Worm (Caenorhabditis elegans) whole organism, L4/young adult: ENCODE measurements around the gene C15F1.5.

Experiments used
- W03F9.2 ChIP-seq: fragments of 150-350 bp; optimal IDR thresholded peaks from 2 replicates; lab custom pipeline; 2014; ENCODE audit warnings: missing biosample characterization, missing genetic modification characterization
- dao-5 ChIP-seq: sonication (generic microtip); optimal IDR thresholded peaks from 2 replicates; lab custom pipeline; 2016; ENCODE audit warnings: missing genotype, missing genetic modification characterization, moderate library complexity, missing compliant biosample characterization
- him-1 ChIP-seq: sonication (generic microtip); optimal IDR thresholded peaks from 2 replicates; lab custom pipeline; 2016; ENCODE audit warnings: missing genotype, missing genetic modification reagents, missing genetic modification characterization, missing compliant biosample characterization

DNA sequence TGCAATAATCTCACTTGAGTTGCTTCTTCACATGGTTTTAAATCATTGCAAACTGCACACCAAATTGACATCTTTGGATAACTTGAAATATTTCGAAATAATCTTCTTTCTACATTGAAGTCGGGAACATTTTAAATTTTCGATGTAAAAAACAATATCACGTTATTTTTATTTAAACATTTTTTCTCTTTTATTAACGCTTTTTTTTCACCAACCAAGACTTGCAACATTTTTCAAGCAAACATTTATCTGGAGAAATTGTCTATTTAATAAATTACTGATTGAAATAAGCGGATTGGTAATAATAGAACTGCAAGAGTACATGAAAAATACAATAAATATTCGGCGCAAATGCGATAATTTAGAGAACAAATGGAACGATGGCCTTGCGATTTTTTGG is at the start of gene C15F1.5:
- TF ChIP-seq W03F9.2 (no peak), dao-5 (tag; lab: Kevin White, UChicago) (no peak), him-1 (no peak)
